Fruit fly (Drosophila melanogaster) whole organism, prepupa: ENCODE measurements around the gene tefu.

ENCODE experiments used
- CG11762 ChIP-seq: fragments of 200-800 bp; sonication (Bioruptor generic); optimal IDR thresholded peaks from 3 replicates; lab custom pipeline; 2016; ENCODE audit warnings: missing biosample characterization, missing genetic modification characterization; ENCODE audit not compliant: insufficient read depth
- CG3919 ChIP-seq: fragments of 200-800 bp; sonication (Bioruptor generic); optimal IDR thresholded peaks from 3 replicates; lab custom pipeline; 2016; ENCODE audit warnings: missing biosample characterization, missing genetic modification characterization
- CG6792 ChIP-seq: fragments of 200-800 bp; sonication (Bioruptor generic); optimal IDR thresholded peaks from 3 replicates; lab custom pipeline; 2016; ENCODE audit warnings: missing biosample characterization, missing genetic modification characterization
- CG8632 ChIP-seq: fragments of 200-800 bp; sonication (Bioruptor generic); optimal IDR thresholded peaks from 3 replicates; lab custom pipeline; 2016; ENCODE audit warnings: missing biosample characterization, missing genetic modification characterization
- achi ChIP-seq: fragments of 200-800 bp; sonication (Bioruptor generic); optimal IDR thresholded peaks from 3 replicates; lab custom pipeline; 2016; ENCODE audit warnings: missing biosample characterization, missing genetic modification characterization
- eg ChIP-seq: fragments of 200-800 bp; sonication (Bioruptor generic); IDR thresholded peaks from 3 replicates; pipeline ENCODE4 v1.3.6; 2022; ENCODE audit warnings: missing biosample characterization, missing genetic modification characterization
- fd59A ChIP-seq: fragments of 200-800 bp; sonication (Bioruptor generic); optimal IDR thresholded peaks from 2 replicates; lab custom pipeline; 2017; ENCODE audit warnings: missing biosample characterization, mild to moderate bottlenecking, missing genetic modification characterization, missing genetic modification reagents
- lz ChIP-seq: fragments of 200-800 bp; sonication (Bioruptor generic); optimal IDR thresholded peaks from 3 replicates; lab custom pipeline; 2016; ENCODE audit warnings: missing biosample characterization, missing genetic modification characterization
- ss ChIP-seq, 2 experiments: fragments of 200-800 bp; sonication (Bioruptor generic); optimal IDR thresholded peaks; 2 replicates in 1 of 2; 3 replicates in 1 of 2; lab custom pipeline; 2017 to 2018; ENCODE audit warnings: mild to moderate bottlenecking in 2 of 2, missing biosample characterization in 2 of 2, missing genetic modification characterization in 2 of 2, moderate library complexity in 1 of 2

dm6 chr3R:15243452-15243851 is 1.4 kb upstream of the tefu start:
- TF ChIP-seq achi (GFP tag; lab: Kevin White, UChicago) (no peak), CG11762 (GFP tag; lab: Kevin White, UChicago) (no peak), CG8632 (no peak), eg (no peak), ss (GFP tag; optimal IDR thresholded peaks at IDR 0.05; lab: Kevin White, UChicago) (peak; percentile 31 to 41), lz (GFP tag; lab: Kevin White, UChicago) (no peak), CG6792 (GFP tag; lab: Kevin White, UChicago) (no peak), CG3919 (GFP tag; lab: Kevin White, UChicago) (peak; percentile 14), fd59A (GFP tag; lab: Kevin White, UChicago) (no peak)
